Fruit fly (Drosophila melanogaster) whole organism, embryonic: Measurements from ENCODE around the gene CG3224.
A peak's percentile ranks its signal among the peaks of the same experiment; 100 is the strongest.

Experiments used
- Atf-2 ChIP-seq: fragments of 200-800 bp; sonication (Bioruptor generic); optimal IDR thresholded peaks from 2 replicates; lab custom pipeline; 2016; ENCODE audit warnings: missing biosample characterization, missing genetic modification characterization
- CG10543 ChIP-seq: fragments of 200-800 bp; sonication (Bioruptor generic); optimal IDR thresholded peaks from 3 replicates; lab custom pipeline; 2017; ENCODE audit warnings: missing biosample characterization, mild to moderate bottlenecking, missing genetic modification characterization, moderate library complexity
- CG10979 ChIP-seq: fragments of 200-800 bp; sonication (Bioruptor generic); optimal IDR thresholded peaks from 2 replicates; lab custom pipeline; 2018; ENCODE audit warnings: missing biosample characterization, mild to moderate bottlenecking, missing genetic modification characterization, moderate library complexity
- CG11247 ChIP-seq: fragments of 200-800 bp; sonication (Bioruptor generic); IDR thresholded peaks from 2 replicates; pipeline ENCODE4 v1.3.6; 2022; ENCODE audit warnings: missing biosample characterization, missing genetic modification characterization
- CG11398 ChIP-seq: fragments of 200-800 bp; sonication (Bioruptor generic); optimal IDR thresholded peaks from 2 replicates; lab custom pipeline; 2016; ENCODE audit warnings: missing biosample characterization, missing genetic modification characterization
- CG11456 ChIP-seq: fragments of 200-800 bp; sonication (Bioruptor generic); IDR thresholded peaks from 3 replicates; pipeline ENCODE4 v1.3.6; 2022; ENCODE audit warnings: missing biosample characterization, missing genetic modification characterization
- CG11504 ChIP-seq: fragments of 200-800 bp; sonication (Bioruptor generic); optimal IDR thresholded peaks from 3 replicates; lab custom pipeline; 2019; ENCODE audit warnings: missing biosample characterization, mild to moderate bottlenecking, missing genetic modification characterization, moderate library complexity
- CG1233 ChIP-seq: fragments of 200-800 bp; sonication (Bioruptor generic); optimal IDR thresholded peaks from 4 replicates; lab custom pipeline; 2018; ENCODE audit warnings: missing biosample characterization, mild to moderate bottlenecking, missing genetic modification characterization
- CG14710 ChIP-seq: fragments of 200-800 bp; sonication (Bioruptor generic); optimal IDR thresholded peaks from 3 replicates; lab custom pipeline; 2019; ENCODE audit warnings: missing biosample characterization, mild to moderate bottlenecking, missing genetic modification characterization, moderate library complexity
- CG15011 ChIP-seq: fragments of 200-800 bp; sonication (Bioruptor generic); optimal IDR thresholded peaks from 3 replicates; lab custom pipeline; 2018; ENCODE audit warnings: missing biosample characterization, mild to moderate bottlenecking, missing genetic modification characterization
- CG15601 ChIP-seq: fragments of 200-800 bp; sonication (Bioruptor generic); optimal IDR thresholded peaks from 3 replicates; lab custom pipeline; 2019; ENCODE audit warnings: missing biosample characterization, mild to moderate bottlenecking, missing genetic modification characterization, moderate library complexity
- CG2712 ChIP-seq: fragments of 200-800 bp; optimal IDR thresholded peaks from 3 replicates; lab custom pipeline; 2019; ENCODE audit warnings: missing biosample characterization, mild to moderate bottlenecking, missing genetic modification characterization, moderate library complexity
- CG2889 ChIP-seq: fragments of 200-800 bp; sonication (Bioruptor generic); IDR thresholded peaks from 3 replicates; pipeline ENCODE4 v1.3.6; 2022; ENCODE audit warnings: missing biosample characterization, missing genetic modification characterization
- CG30431 ChIP-seq: fragments of 200-800 bp; sonication (Bioruptor generic); optimal IDR thresholded peaks from 2 replicates; lab custom pipeline; 2017; ENCODE audit warnings: missing biosample characterization, missing genetic modification characterization
- CG31441 ChIP-seq: fragments of 200-800 bp; sonication (Bioruptor generic); IDR thresholded peaks from 2 replicates; pipeline ENCODE4 v1.3.6; 2022; ENCODE audit warnings: missing biosample characterization, missing genetic modification characterization
- CG3163 ChIP-seq: fragments of 200-800 bp; sonication (Bioruptor generic); optimal IDR thresholded peaks from 3 replicates; lab custom pipeline; 2016; ENCODE audit warnings: missing biosample characterization, missing genetic modification characterization
- CG3726 ChIP-seq: fragments of 200-800 bp; sonication (Bioruptor generic); IDR thresholded peaks from 3 replicates; pipeline ENCODE4, ENCODE4 v1.3.6; 2022; ENCODE audit warnings: missing biosample characterization, missing genetic modification characterization
- CG42726 ChIP-seq: fragments of 200-800 bp; sonication (Bioruptor generic); IDR thresholded peaks from 2 replicates; pipeline ENCODE4 v1.3.6; 2022; ENCODE audit warnings: missing biosample characterization, missing genetic modification characterization; ENCODE audit not compliant: partially characterized antibody
- CG4424 ChIP-seq: fragments of 200-800 bp; sonication (Bioruptor generic); optimal IDR thresholded peaks from 3 replicates; lab custom pipeline; 2016; ENCODE audit warnings: missing biosample characterization, missing genetic modification characterization
- CG4854 ChIP-seq: fragments of 200-800 bp; sonication (Bioruptor generic); optimal IDR thresholded peaks from 2 replicates; lab custom pipeline; 2016; ENCODE audit warnings: missing biosample characterization, missing genetic modification characterization, inconsistent platforms
- CG6683 ChIP-seq: fragments of 200-800 bp; sonication (Bioruptor generic); optimal IDR thresholded peaks from 2 replicates; lab custom pipeline; 2017; ENCODE audit warnings: missing biosample characterization, mild to moderate bottlenecking, missing genetic modification characterization, missing genetic modification reagents
- CG6813 ChIP-seq: fragments of 200-800 bp; sonication (Bioruptor generic); optimal IDR thresholded peaks from 2 replicates; lab custom pipeline; 2017; ENCODE audit warnings: missing biosample characterization, missing genetic modification characterization, mild to moderate bottlenecking, moderate library complexity, missing genetic modification reagents
- CG8281 ChIP-seq: fragments of 200-800 bp; sonication (Bioruptor generic); optimal IDR thresholded peaks from 2 replicates; lab custom pipeline; 2018; ENCODE audit warnings: missing biosample characterization, mild to moderate bottlenecking, missing genetic modification characterization, moderate library complexity
- CG9876 ChIP-seq: fragments of 200-800 bp; sonication (Bioruptor generic); optimal IDR thresholded peaks from 2 replicates; lab custom pipeline; 2016; ENCODE audit warnings: missing biosample characterization, missing genetic modification characterization
- CG9932 ChIP-seq: fragments of 200-800 bp; sonication (Bioruptor generic); IDR thresholded peaks from 2 replicates; pipeline ENCODE4 v1.3.6; 2022; ENCODE audit warnings: missing biosample characterization, missing genetic modification characterization
- Dek ChIP-seq: fragments of 200-800 bp; sonication (Bioruptor generic); optimal IDR thresholded peaks from 3 replicates; lab custom pipeline; 2019; ENCODE audit warnings: missing biosample characterization, mild to moderate bottlenecking, missing genetic modification characterization, moderate library complexity
- Dfd ChIP-seq, 2 experiments: fragments of >200 bp; optimal IDR thresholded peaks; 2 replicates each; lab custom pipeline; 2017; ENCODE audit warnings: missing biosample characterization in 2 of 2, missing genetic modification characterization in 2 of 2
- E2f1 ChIP-seq: fragments of 200-800 bp; sonication (Bioruptor generic); IDR thresholded peaks from 2 replicates; pipeline ENCODE4 v1.3.6; 2022; ENCODE audit warnings: missing biosample characterization, missing genetic modification characterization
- Elba2 ChIP-seq: fragments of 200-800 bp; sonication (Bioruptor generic); optimal IDR thresholded peaks from 3 replicates; lab custom pipeline; 2016; ENCODE audit warnings: missing biosample characterization, missing genetic modification characterization
- HmgZ ChIP-seq: fragments of 200-800 bp; sonication (Bioruptor generic); optimal IDR thresholded peaks from 2 replicates; lab custom pipeline; 2018; ENCODE audit warnings: missing biosample characterization, mild to moderate bottlenecking, missing genetic modification characterization
- Mad ChIP-seq: fragments of 200-800 bp; sonication (Bioruptor generic); optimal IDR thresholded peaks from 2 replicates; lab custom pipeline; 2016; ENCODE audit warnings: missing biosample characterization, missing genetic modification characterization
- Med ChIP-seq: fragments of 200-800 bp; sonication (Bioruptor generic); peaks from one replicate; lab custom pipeline; 2016; ENCODE audit warnings: missing biosample characterization, missing genetic modification characterization, mild to moderate bottlenecking, inconsistent platforms, moderate library complexity
- Meics ChIP-seq: fragments of 200-800 bp; sonication (Bioruptor generic); optimal IDR thresholded peaks from 2 replicates; lab custom pipeline; 2017; ENCODE audit warnings: missing biosample characterization, mild to moderate bottlenecking, missing genetic modification characterization
- Sin3A ChIP-seq: fragments of >200 bp; optimal IDR thresholded peaks from 2 replicates; lab custom pipeline; 2018
- ab ChIP-seq: fragments of 200-800 bp; sonication (Bioruptor generic); optimal IDR thresholded peaks from 2 replicates; lab custom pipeline; 2016; ENCODE audit warnings: missing biosample characterization, missing genetic modification characterization
- ac ChIP-seq: fragments of 200-800 bp; sonication (Bioruptor generic); optimal IDR thresholded peaks from 3 replicates; lab custom pipeline; 2017; ENCODE audit warnings: missing biosample characterization, mild to moderate bottlenecking, missing genetic modification characterization
- ara ChIP-seq: fragments of 200-800 bp; sonication (Bioruptor generic); IDR thresholded peaks from 2 replicates; pipeline ENCODE4 v1.3.6; 2022; ENCODE audit warnings: missing biosample characterization, missing genetic modification characterization
- az2 ChIP-seq: fragments of 200-800 bp; sonication (Bioruptor generic); optimal IDR thresholded peaks from 3 replicates; lab custom pipeline; 2016; ENCODE audit warnings: missing biosample characterization, missing genetic modification characterization
- chn ChIP-seq: fragments of 200-800 bp; sonication (Bioruptor generic); optimal IDR thresholded peaks from 2 replicates; lab custom pipeline; 2016; ENCODE audit warnings: missing biosample characterization, missing genetic modification characterization
- eve ChIP-seq, 2 experiments: fragments of >200 bp; optimal IDR thresholded peaks; 2 replicates each; lab custom pipeline; 2017; ENCODE audit warnings: missing biosample characterization in 2 of 2, missing genetic modification characterization in 2 of 2
- hkb ChIP-seq, 2 experiments: fragments of 200-800 bp in 1 of 2; fragments of >200 bp in 1 of 2; sonication (Bioruptor generic) in 1 of 2; IDR thresholded peaks in 1 of 2; optimal IDR thresholded peaks in 1 of 2; 2 replicates each; pipeline versions ENCODE4 v1.3.6 to Lab custom; 2017 to 2022; ENCODE audit warnings: missing biosample characterization in 1 of 2, missing genetic modification characterization in 1 of 2
- jing ChIP-seq: fragments of 200-800 bp; sonication (Bioruptor generic); optimal IDR thresholded peaks from 2 replicates; lab custom pipeline; 2018; ENCODE audit warnings: missing biosample characterization, mild to moderate bottlenecking, missing genetic modification characterization
- lab ChIP-seq: fragments of 200-800 bp; sonication (Bioruptor generic); optimal IDR thresholded peaks from 3 replicates; lab custom pipeline; 2017; ENCODE audit warnings: missing biosample characterization, missing genetic modification characterization, mild to moderate bottlenecking, moderate library complexity, missing genetic modification reagents
- nom ChIP-seq: fragments of 200-800 bp; sonication (Bioruptor generic); optimal IDR thresholded peaks from 2 replicates; lab custom pipeline; 2017; ENCODE audit warnings: missing biosample characterization, missing genetic modification characterization, mild to moderate bottlenecking, moderate library complexity, missing genetic modification reagents
- row ChIP-seq: fragments of 200-800 bp; sonication (Bioruptor generic); IDR thresholded peaks from 3 replicates; pipeline ENCODE4 v1.3.6; 2022; ENCODE audit warnings: missing biosample characterization, missing genetic modification characterization
- sc ChIP-seq, 3 experiments: fragments of >200 bp in 2 of 3; fragments of 200-800 bp in 1 of 3; sonication (Bioruptor generic) in 1 of 3; optimal IDR thresholded peaks; 2 replicates in 2 of 3; 3 replicates in 1 of 3; lab custom pipeline; 2017; ENCODE audit warnings: mild to moderate bottlenecking in 1 of 3, missing biosample characterization in 1 of 3, missing genetic modification characterization in 1 of 3, missing genetic modification reagents in 1 of 3
- ssp ChIP-seq: fragments of 200-800 bp; sonication (Bioruptor generic); IDR thresholded peaks from 2 replicates; pipeline ENCODE4 v1.3.6; 2022; ENCODE audit warnings: missing biosample characterization, missing genetic modification characterization
- stwl ChIP-seq: fragments of 200-800 bp; sonication (Bioruptor generic); optimal IDR thresholded peaks from 3 replicates; lab custom pipeline; 2018; ENCODE audit warnings: missing biosample characterization, mild to moderate bottlenecking, missing genetic modification characterization, moderate library complexity
- usp ChIP-seq: fragments of >200 bp; optimal IDR thresholded peaks from 2 replicates; lab custom pipeline; 2017; ENCODE audit warnings: missing biosample characterization, missing genetic modification characterization
- wor ChIP-seq: fragments of 200-800 bp; sonication (Bioruptor generic); IDR thresholded peaks from 2 replicates; pipeline ENCODE4 v1.3.6; 2022; ENCODE audit warnings: missing biosample characterization, missing genetic modification characterization
- yki ChIP-seq: fragments of >200 bp; optimal IDR thresholded peaks from 3 replicates; lab custom pipeline; 2018

Gene CG3224

DNA sequence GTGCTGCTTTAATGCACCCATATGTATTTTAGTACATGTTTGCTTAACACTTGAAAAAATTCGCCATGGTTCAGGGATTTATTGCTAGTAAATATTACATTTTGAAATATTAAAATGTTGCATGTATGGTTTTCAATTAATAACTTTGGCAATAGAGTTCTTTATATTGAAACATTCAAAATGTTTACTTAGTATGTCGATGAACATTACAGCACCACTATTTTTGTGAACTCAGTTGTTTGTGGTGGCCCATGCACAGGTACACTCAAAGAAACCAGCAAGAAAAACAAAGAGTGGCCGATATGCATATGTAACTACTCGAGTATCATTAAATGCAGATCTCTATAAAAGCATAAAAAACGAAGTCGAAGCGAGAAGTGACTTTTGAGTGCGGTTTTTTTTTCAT lies 40.8 kb upstream of the CG3224 start (continued):
- TF ChIP-seq CG4854 (GFP tag; lab: Kevin White, UChicago) (peak; percentile 11), CG9932 (no peak), CG6813 (GFP tag; lab: Kevin White, UChicago) (peak; percentile 44), CG10543 (GFP tag; lab: Kevin White, UChicago) (no peak), CG8281 (tag; lab: Kevin White, UChicago) (peak; percentile 26), Med (GFP tag; lab: Kevin White, UChicago) (peak; percentile 85), CG42726 (no peak), nom (GFP tag; lab: Kevin White, UChicago) (peak; percentile 41), Dek (tag; lab: Kevin White, UChicago) (no peak), Meics (GFP tag; lab: Kevin White, UChicago) (peak; percentile 49), Elba2 (no peak), CG30431 (GFP tag; lab: Kevin White, UChicago) (peak; percentile 43), CG31441 (peak; percentile 68), CG3163 (GFP tag; lab: Kevin White, UChicago) (no peak), CG11247 (GFP tag; lab: Robert Waterston, UW) (no peak), CG11456 (GFP tag; lab: Robert Waterston, UW) (no peak), ac (no peak), CG11504 (tag; lab: Kevin White, UChicago) (peak; percentile 86), usp (GFP tag; lab: Kevin White, UChicago) (no peak), CG2889 (no peak), CG6683 (GFP tag; lab: Kevin White, UChicago) (no peak), HmgZ (tag; lab: Kevin White, UChicago) (no peak), CG4424 (GFP tag; lab: Kevin White, UChicago) (peak; percentile 72), ssp (GFP tag; lab: Robert Waterston, UW) (peak; percentile 47; the same call in 1 of the 2 replicates), Dfd (GFP tag; optimal IDR thresholded peaks at IDR 0.05; lab: Kevin White, UChicago) (no peak), CG10979 (peak; percentile 77), CG11398 (GFP tag; lab: Kevin White, UChicago) (no peak), CG1233 (peak; percentile 46), jing (GFP tag; lab: Kevin White, UChicago) (peak; percentile 22), CG15011 (GFP tag; lab: Kevin White, UChicago) (peak; percentile 36), CG2712 (tag; lab: Kevin White, UChicago) (peak; percentile 80), Mad (GFP tag; lab: Kevin White, UChicago) (peak; percentile 33), CG9876 (GFP tag; lab: Kevin White, UChicago) (no peak), sc (optimal IDR thresholded peaks at IDR 0.05; lab: Kevin White, UChicago) (no peak), sc (GFP tag; optimal IDR thresholded peaks at IDR 0.05; lab: Kevin White, UChicago) (peak; percentile 66), E2f1 (GFP tag; lab: Robert Waterston, UW) (0 out of 2 replicates have a peak, but pooled peaks have one; percentile 32), yki (lab: Kevin White, UChicago) (no peak), ab (GFP tag; lab: Kevin White, UChicago) (no peak), az2 (GFP tag; lab: Kevin White, UChicago) (peak; percentile 68), Atf-2 (GFP tag; lab: Kevin White, UChicago) (peak; percentile 55), lab (GFP tag; lab: Kevin White, UChicago) (peak; percentile 56), chn (GFP tag; lab: Kevin White, UChicago) (peak; percentile 56), CG3726 (GFP tag; lab: Robert Waterston, UW) (0 out of 3 replicates have a peak, but pooled peaks have one; percentile 61), Sin3A (lab: Kevin White, UChicago) (no peak), CG14710 (tag; lab: Kevin White, UChicago) (peak; percentile 68), wor (GFP tag; lab: Robert Waterston, UW) (peak; percentile 59), ara (GFP tag; lab: Robert Waterston, UW) (peak; percentile 56; the same call in 1 of the 2 replicates), stwl (tag; lab: Kevin White, UChicago) (no peak), row (GFP tag; lab: Robert Waterston, UW) (peak; percentile 74), CG15601 (peak; percentile 75), eve (GFP tag; optimal IDR thresholded peaks at IDR 0.05; lab: Kevin White, UChicago) (peak in 1 of 2 experiments; percentile 84), hkb (optimal IDR thresholded peaks at IDR 0.05; lab: Kevin White, UChicago) (no peak), hkb (GFP tag; IDR thresholded peaks at IDR 0.05; lab: Robert Waterston, UW) (peak; percentile 78)
